Fruit fly (Drosophila melanogaster) whole organism, embryonic: ENCODE measurements around the gene Cyp4d20.
A peak's percentile ranks its signal among the peaks of the same experiment; 100 is the strongest.

Source experiments
- Adf1 ChIP-seq: fragments of 200-800 bp; sonication (Bioruptor generic); IDR thresholded peaks from 2 replicates; pipeline ENCODE4 v1.3.6; 2022; ENCODE audit warnings: missing biosample characterization, missing genetic modification characterization
- Atf-2 ChIP-seq: fragments of 200-800 bp; sonication (Bioruptor generic); optimal IDR thresholded peaks from 2 replicates; lab custom pipeline; 2016; ENCODE audit warnings: missing biosample characterization, missing genetic modification characterization
- BEAF-32 ChIP-seq: fragments of 200-800 bp; sonication (Bioruptor generic); optimal IDR thresholded peaks from 3 replicates; lab custom pipeline; 2017; ENCODE audit warnings: missing biosample characterization, missing genetic modification characterization, mild to moderate bottlenecking, moderate library complexity, missing genetic modification reagents
- Bgb ChIP-seq: fragments of 200-800 bp; sonication (Bioruptor generic); IDR thresholded peaks from 2 replicates; pipeline ENCODE4 v1.3.6; 2022; ENCODE audit warnings: missing biosample characterization, missing genetic modification characterization; ENCODE audit not compliant: partially characterized antibody
- CG11504 ChIP-seq: fragments of 200-800 bp; sonication (Bioruptor generic); optimal IDR thresholded peaks from 3 replicates; lab custom pipeline; 2019; ENCODE audit warnings: missing biosample characterization, mild to moderate bottlenecking, missing genetic modification characterization, moderate library complexity
- CG12219 ChIP-seq: fragments of 200-800 bp; sonication (Bioruptor generic); optimal IDR thresholded peaks from 3 replicates; lab custom pipeline; 2018; ENCODE audit warnings: missing biosample characterization, mild to moderate bottlenecking, missing genetic modification characterization
- CG13287 ChIP-seq: fragments of 200-800 bp; sonication (Bioruptor generic); IDR thresholded peaks from 2 replicates; pipeline ENCODE4 v1.3.6; 2022; ENCODE audit warnings: missing biosample characterization, missing genetic modification characterization; ENCODE audit not compliant: partially characterized antibody
- CG13296 ChIP-seq: fragments of 200-800 bp; sonication (Bioruptor generic); optimal IDR thresholded peaks from 3 replicates; lab custom pipeline; 2018; ENCODE audit warnings: missing biosample characterization, mild to moderate bottlenecking, missing genetic modification characterization
- CG1602 ChIP-seq: fragments of 200-800 bp; sonication (Bioruptor generic); optimal IDR thresholded peaks from 3 replicates; lab custom pipeline; 2016; ENCODE audit warnings: missing biosample characterization, missing genetic modification characterization
- CG16863 ChIP-seq: fragments of 200-800 bp; sonication (Bioruptor generic); optimal IDR thresholded peaks from 3 replicates; lab custom pipeline; 2016; ENCODE audit warnings: missing biosample characterization, missing genetic modification characterization
- CG18011 ChIP-seq: fragments of 200-800 bp; sonication (Bioruptor generic); optimal IDR thresholded peaks from 2 replicates; lab custom pipeline; 2017; ENCODE audit warnings: missing biosample characterization, missing genetic modification characterization, mild to moderate bottlenecking, moderate library complexity, missing genotype
- CG30403 ChIP-seq: fragments of 200-800 bp; sonication (Bioruptor generic); optimal IDR thresholded peaks from 3 replicates; lab custom pipeline; 2016; ENCODE audit warnings: missing biosample characterization, missing genetic modification characterization
- CG31365 ChIP-seq: fragments of 200-800 bp; sonication (Bioruptor generic); optimal IDR thresholded peaks from 2 replicates; lab custom pipeline; 2018; ENCODE audit warnings: missing biosample characterization, mild to moderate bottlenecking, missing genetic modification characterization
- CG32772 ChIP-seq: fragments of 200-800 bp; sonication (Bioruptor generic); IDR thresholded peaks from 2 replicates; pipeline ENCODE4 v1.3.6; 2022; ENCODE audit warnings: missing biosample characterization, missing genetic modification characterization
- CG34422 ChIP-seq: fragments of 200-800 bp; sonication (Bioruptor generic); IDR thresholded peaks from 3 replicates; pipeline ENCODE4 v1.3.6; 2022; ENCODE audit warnings: missing biosample characterization, missing genetic modification characterization
- CG3726 ChIP-seq: fragments of 200-800 bp; sonication (Bioruptor generic); IDR thresholded peaks from 3 replicates; pipeline ENCODE4, ENCODE4 v1.3.6; 2022; ENCODE audit warnings: missing biosample characterization, missing genetic modification characterization
- CG4820 ChIP-seq: fragments of 200-800 bp; sonication (Bioruptor generic); optimal IDR thresholded peaks from 3 replicates; lab custom pipeline; 2016; ENCODE audit warnings: missing biosample characterization, missing genetic modification characterization
- CG7786 ChIP-seq: fragments of 200-800 bp; sonication (Bioruptor generic); optimal IDR thresholded peaks from 2 replicates; lab custom pipeline; 2016; ENCODE audit warnings: missing biosample characterization, missing genetic modification characterization
- CG7839 ChIP-seq: fragments of 200-800 bp; sonication (Bioruptor generic); optimal IDR thresholded peaks from 3 replicates; lab custom pipeline; 2018; ENCODE audit warnings: missing biosample characterization, mild to moderate bottlenecking, missing genetic modification characterization, moderate library complexity
- CG8388 ChIP-seq: fragments of 200-800 bp; sonication (Bioruptor generic); optimal IDR thresholded peaks from 2 replicates; lab custom pipeline; 2019; ENCODE audit warnings: missing biosample characterization, mild to moderate bottlenecking, missing genetic modification characterization, moderate library complexity
- CG8478 ChIP-seq: fragments of >200 bp; optimal IDR thresholded peaks from 2 replicates; lab custom pipeline; 2018
- CG8924 ChIP-seq: fragments of 200-800 bp; optimal IDR thresholded peaks from 3 replicates; lab custom pipeline; 2019; ENCODE audit warnings: missing biosample characterization, mild to moderate bottlenecking, missing genetic modification characterization, moderate library complexity
- CoRest ChIP-seq: fragments of 200-800 bp; sonication (Bioruptor generic); optimal IDR thresholded peaks from 3 replicates; lab custom pipeline; 2018; ENCODE audit warnings: missing biosample characterization, mild to moderate bottlenecking, missing genetic modification characterization, moderate library complexity
- Dfd ChIP-seq, 2 experiments: fragments of >200 bp; optimal IDR thresholded peaks; 2 replicates each; lab custom pipeline; 2017; ENCODE audit warnings: missing biosample characterization in 2 of 2, missing genetic modification characterization in 2 of 2
- Eip74EF ChIP-seq, 2 experiments: fragments of 200-800 bp in 1 of 2; fragments of >200 bp in 1 of 2; sonication (Bioruptor generic) in 1 of 2; optimal IDR thresholded peaks; 2 replicates each; lab custom pipeline; 2017 to 2019; ENCODE audit warnings: missing biosample characterization in 2 of 2, missing genetic modification characterization in 2 of 2, mild to moderate bottlenecking in 1 of 2, moderate library complexity in 1 of 2
- Hr78 ChIP-seq, 2 experiments: fragments of 200-800 bp in 1 of 2; fragments of >200 bp in 1 of 2; sonication (Bioruptor generic) in 1 of 2; optimal IDR thresholded peaks; 2 replicates each; lab custom pipeline; 2017 to 2019; ENCODE audit warnings: missing biosample characterization in 2 of 2, missing genetic modification characterization in 2 of 2, mild to moderate bottlenecking in 1 of 2, moderate library complexity in 1 of 2
- Max ChIP-seq: fragments of 200-800 bp; sonication (Bioruptor generic); optimal IDR thresholded peaks from 2 replicates; lab custom pipeline; 2016; ENCODE audit warnings: missing biosample characterization, mild to moderate bottlenecking, missing genetic modification characterization
- NfI ChIP-seq: fragments of 200-800 bp; sonication (Bioruptor generic); optimal IDR thresholded peaks from 3 replicates; lab custom pipeline; 2018; ENCODE audit warnings: missing biosample characterization, mild to moderate bottlenecking, missing genetic modification characterization, moderate library complexity
- Opbp ChIP-seq: fragments of 200-800 bp; sonication (Bioruptor generic); IDR thresholded peaks from 3 replicates; pipeline ENCODE4 v1.3.6; 2022; ENCODE audit warnings: missing biosample characterization, missing genetic modification characterization; ENCODE audit not compliant: partially characterized antibody
- Ptx1 ChIP-seq: fragments of 200-800 bp; sonication (Bioruptor generic); IDR thresholded peaks from 2 replicates; pipeline ENCODE4 v1.3.6; 2022; ENCODE audit warnings: missing biosample characterization, missing genetic modification characterization
- Ravus ChIP-seq: fragments of 200-800 bp; sonication (Bioruptor generic); IDR thresholded peaks from 2 replicates; pipeline ENCODE4 v1.3.6; 2022; ENCODE audit warnings: missing biosample characterization, missing genetic modification characterization
- TFAM ChIP-seq: fragments of 200-800 bp; sonication (Bioruptor generic); optimal IDR thresholded peaks from 2 replicates; lab custom pipeline; 2017; ENCODE audit warnings: missing biosample characterization, missing genetic modification characterization, inconsistent platforms
- YL-1 ChIP-seq: fragments of 200-800 bp; sonication (Bioruptor generic); optimal IDR thresholded peaks from 3 replicates; lab custom pipeline; 2017; ENCODE audit warnings: missing biosample characterization, mild to moderate bottlenecking, missing genetic modification characterization
- ac ChIP-seq: fragments of 200-800 bp; sonication (Bioruptor generic); optimal IDR thresholded peaks from 3 replicates; lab custom pipeline; 2017; ENCODE audit warnings: missing biosample characterization, mild to moderate bottlenecking, missing genetic modification characterization
- bbx ChIP-seq: fragments of 200-800 bp; sonication (Bioruptor generic); IDR thresholded peaks from 2 replicates; pipeline ENCODE4 v1.3.6; 2022; ENCODE audit warnings: missing biosample characterization, missing genetic modification characterization; ENCODE audit not compliant: partially characterized antibody
- chinmo ChIP-seq: fragments of 200-800 bp; sonication (Bioruptor generic); IDR thresholded peaks from 4 replicates; pipeline ENCODE4 v1.3.6; 2022; ENCODE audit warnings: missing biosample characterization, missing genetic modification characterization; ENCODE audit not compliant: partially characterized antibody
- danr ChIP-seq: fragments of 200-800 bp; sonication (Bioruptor generic); IDR thresholded peaks from 2 replicates; pipeline ENCODE4 v1.3.6; 2022; ENCODE audit warnings: missing biosample characterization, missing genetic modification characterization
- disco-r ChIP-seq: fragments of 200-800 bp; sonication (Bioruptor generic); optimal IDR thresholded peaks from 2 replicates; lab custom pipeline; 2016; ENCODE audit warnings: missing biosample characterization, missing genetic modification characterization
- dpn ChIP-seq, 2 experiments: fragments of 200-800 bp; sonication (Bioruptor generic); optimal IDR thresholded peaks; 3 replicates each; lab custom pipeline; 2016; ENCODE audit warnings: missing biosample characterization in 2 of 2, missing genetic modification characterization in 2 of 2
- fd3F ChIP-seq: fragments of 200-800 bp; sonication (Bioruptor generic); optimal IDR thresholded peaks from 2 replicates; lab custom pipeline; 2018; ENCODE audit warnings: missing biosample characterization, mild to moderate bottlenecking, missing genetic modification characterization, moderate library complexity
- fu2 ChIP-seq: fragments of 200-800 bp; sonication (Bioruptor generic); optimal IDR thresholded peaks from 2 replicates; lab custom pipeline; 2016; ENCODE audit warnings: missing biosample characterization, missing genetic modification characterization
- gcm2 ChIP-seq: fragments of 200-800 bp; sonication (Bioruptor generic); optimal IDR thresholded peaks from 2 replicates; lab custom pipeline; 2016; ENCODE audit warnings: missing biosample characterization, missing genetic modification characterization
- h ChIP-seq: fragments of >200 bp; optimal IDR thresholded peaks from 2 replicates; lab custom pipeline; 2017
- klu ChIP-seq: fragments of 200-800 bp; sonication (Bioruptor generic); IDR thresholded peaks from 2 replicates; pipeline ENCODE4 v1.3.6; 2022; ENCODE audit warnings: missing biosample characterization, missing genetic modification characterization
- lov ChIP-seq, 2 experiments: fragments of 200-800 bp in 1 of 2; fragments of >200 bp in 1 of 2; sonication (Bioruptor generic) in 1 of 2; IDR thresholded peaks in 1 of 2; optimal IDR thresholded peaks in 1 of 2; 2 replicates in 1 of 2; 3 replicates in 1 of 2; pipeline versions ENCODE4 v1.3.6 to Lab custom; 2017 to 2022; ENCODE audit warnings: missing biosample characterization in 1 of 2, missing genetic modification characterization in 1 of 2
- onecut ChIP-seq: fragments of 200-800 bp; sonication (Bioruptor generic); IDR thresholded peaks from 2 replicates; pipeline ENCODE4 v1.3.6; 2022; ENCODE audit warnings: missing biosample characterization, missing genetic modification characterization
- run ChIP-seq: fragments of 200-800 bp; sonication (Bioruptor generic); optimal IDR thresholded peaks from 3 replicates; lab custom pipeline; 2018; ENCODE audit warnings: missing biosample characterization, mild to moderate bottlenecking, missing genetic modification characterization
- so ChIP-seq: fragments of 200-800 bp; sonication (Bioruptor generic); IDR thresholded peaks from 3 replicates; pipeline ENCODE4 v1.3.6; 2022; ENCODE audit warnings: missing biosample characterization, missing genetic modification characterization
- sob ChIP-seq: fragments of 200-800 bp; sonication (Bioruptor generic); IDR thresholded peaks from 2 replicates; pipeline ENCODE4 v1.3.6; 2022; ENCODE audit warnings: missing biosample characterization, missing genetic modification characterization
- ssp ChIP-seq: fragments of 200-800 bp; sonication (Bioruptor generic); IDR thresholded peaks from 2 replicates; pipeline ENCODE4 v1.3.6; 2022; ENCODE audit warnings: missing biosample characterization, missing genetic modification characterization
- tap ChIP-seq: fragments of 200-800 bp; optimal IDR thresholded peaks from 3 replicates; lab custom pipeline; 2019; ENCODE audit warnings: missing biosample characterization, mild to moderate bottlenecking, missing genetic modification characterization, moderate library complexity

Cyp4d20 gene

DNA sequence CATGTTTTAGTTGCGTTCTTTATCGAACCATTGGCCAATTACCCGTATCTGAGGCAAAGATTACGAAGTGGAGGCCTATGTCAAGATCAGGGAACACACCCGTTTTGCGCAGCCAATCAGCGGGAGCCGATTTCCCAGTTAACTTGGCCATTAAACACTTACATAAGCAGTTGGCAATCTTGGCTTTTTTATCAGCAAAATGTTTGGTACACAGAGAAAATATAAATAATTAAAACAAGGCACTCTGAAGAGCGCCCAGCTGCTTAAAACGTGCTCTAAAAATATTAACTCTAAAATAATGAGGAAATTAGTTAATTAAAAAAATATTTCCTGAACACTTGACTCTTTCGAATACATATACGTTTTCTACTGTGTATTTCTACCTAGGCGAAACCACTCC, 23.5 kb upstream of the Cyp4d20 start (continued):
- TF ChIP-seq Bgb (GFP tag; lab: Robert Waterston, UW) (no peak), Atf-2 (GFP tag; lab: Kevin White, UChicago) (peak; percentile 22), CG3726 (GFP tag; lab: Robert Waterston, UW) (no peak), CG13287 (GFP tag; lab: Robert Waterston, UW) (no peak), Dfd (GFP tag; optimal IDR thresholded peaks at IDR 0.05; lab: Kevin White, UChicago) (no peak), YL-1 (GFP tag; lab: Kevin White, UChicago) (no peak), ac (GFP tag; lab: Kevin White, UChicago) (no peak), dpn (GFP tag; optimal IDR thresholded peaks at IDR 0.05; lab: Kevin White, UChicago) (peak; percentile 46 to 64), fu2 (GFP tag; lab: Kevin White, UChicago) (no peak), danr (no peak), lov (optimal IDR thresholded peaks at IDR 0.05; lab: Kevin White, UChicago) (no peak), lov (GFP tag; IDR thresholded peaks at IDR 0.05; lab: Robert Waterston, UW) (no peak), CG8478 (lab: Kevin White, UChicago) (no peak), h (lab: Kevin White, UChicago) (no peak), run (tag; lab: Kevin White, UChicago) (no peak), CG7839 (peak; percentile 79), gcm2 (GFP tag; lab: Kevin White, UChicago) (no peak), Ptx1 (peak; percentile 74), onecut (no peak), CG31365 (tag; lab: Kevin White, UChicago) (no peak), Hr78 (GFP tag; optimal IDR thresholded peaks at IDR 0.05; lab: Kevin White, UChicago) (no peak), fd3F (peak; percentile 71), Max (GFP tag; lab: Kevin White, UChicago) (peak; percentile 12), tap (tag; lab: Kevin White, UChicago) (no peak), CG8388 (GFP tag; lab: Kevin White, UChicago) (no peak), so (GFP tag; lab: Robert Waterston, UW) (peak; percentile 71; the same call in 2 of the 3 replicates), Adf1 (GFP tag; lab: Robert Waterston, UW) (peak; percentile 67), chinmo (GFP tag; lab: Robert Waterston, UW) (no peak), TFAM (GFP tag; lab: Kevin White, UChicago) (no peak), bbx (GFP tag; lab: Robert Waterston, UW) (no peak), CG32772 (peak; percentile 63), Eip74EF (GFP tag; optimal IDR thresholded peaks at IDR 0.05; lab: Kevin White, UChicago) (no peak), Opbp (GFP tag; lab: Robert Waterston, UW) (no peak), CG12219 (GFP tag; lab: Kevin White, UChicago) (no peak), CG7786 (GFP tag; lab: Kevin White, UChicago) (peak; percentile 36), CG16863 (no peak), ssp (GFP tag; lab: Robert Waterston, UW) (no peak), CG18011 (no peak), CG4820 (GFP tag; lab: Kevin White, UChicago) (no peak), CG30403 (GFP tag; lab: Kevin White, UChicago) (peak; percentile 68), klu (no peak), CG8924 (tag; lab: Kevin White, UChicago) (peak; percentile 66), disco-r (GFP tag; lab: Kevin White, UChicago) (peak; percentile 23), Ravus (GFP tag; lab: Robert Waterston, UW) (peak; percentile 24; the same call in 1 of the 2 replicates), sob (GFP tag; lab: Robert Waterston, UW) (peak; percentile 69), CG1602 (GFP tag; lab: Kevin White, UChicago) (peak; percentile 0), CG34422 (GFP tag; lab: Robert Waterston, UW) (no peak; the same call in 1 of the 3 replicates), CG13296 (peak; percentile 27), NfI (GFP tag; lab: Kevin White, UChicago) (peak; percentile 41), CG11504 (tag; lab: Kevin White, UChicago) (no peak), BEAF-32 (GFP tag; lab: Kevin White, UChicago) (no peak), CoRest (tag; lab: Kevin White, UChicago) (peak; percentile 69)
